Worm (Caenorhabditis elegans) whole organism, L3 larva: ENCODE results near the gene clc-32.

Experiments
- eor-1 ChIP-seq, 2 experiments: fragments of 150-350 bp; optimal IDR thresholded peaks; 2 replicates each; lab custom pipeline; 2014 to 2018; ENCODE audit warnings: missing biosample characterization in 2 of 2, missing genetic modification characterization in 2 of 2
- fos-1 ChIP-seq: fragments of 150-350 bp; optimal IDR thresholded peaks from 2 replicates; lab custom pipeline; 2014; ENCODE audit warnings: missing biosample characterization, missing genetic modification characterization
- jun-1 ChIP-seq: fragments of 150-350 bp; optimal IDR thresholded peaks from 2 replicates; lab custom pipeline; 2014; ENCODE audit warnings: missing biosample characterization, missing genetic modification reagents, missing genetic modification characterization
- nhr-12 ChIP-seq: fragments of 150-350 bp; optimal IDR thresholded peaks from 2 replicates; lab custom pipeline; 2014; ENCODE audit warnings: missing biosample characterization, missing genetic modification characterization
- nhr-237 ChIP-seq: fragments of 150-350 bp; optimal IDR thresholded peaks from 2 replicates; lab custom pipeline; 2014; ENCODE audit warnings: missing biosample characterization, missing genetic modification characterization

DNA sequence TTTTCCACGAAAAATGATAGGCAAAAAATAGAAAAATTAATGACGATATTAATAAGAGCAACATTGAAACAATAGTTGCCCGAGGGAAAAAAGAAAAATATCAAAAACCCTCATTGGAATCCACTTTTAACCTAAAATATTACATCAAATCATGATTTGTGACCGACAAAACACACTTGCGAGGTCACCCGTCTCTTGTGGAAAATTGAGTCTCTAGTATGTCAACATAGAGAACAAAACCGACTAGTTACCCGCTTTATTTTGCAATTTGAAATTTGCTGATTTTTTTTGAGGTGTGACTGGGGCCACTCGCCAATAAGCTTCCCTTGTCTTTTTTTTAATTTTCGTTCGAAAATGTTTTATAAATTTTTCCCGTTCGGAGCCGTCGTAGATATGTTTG is 34.8 kb upstream of the clc-32 start, which contains the start of gene cyp-33D1:
- TF ChIP-seq jun-1 (tag; lab: Kevin White, UChicago) (no peak), nhr-12 (tag; lab: Kevin White, UChicago) (no peak), fos-1 (tag; lab: Kevin White, UChicago) (no peak), eor-1 (tag; optimal IDR thresholded peaks at IDR 0.05; lab: Kevin White, UChicago) (no peak), nhr-237 (tag; lab: Kevin White, UChicago) (no peak)
